Worm (Caenorhabditis elegans): ENCODE results near the gene Y39A3A.2.

Gene Y39A3A.2

DNA sequence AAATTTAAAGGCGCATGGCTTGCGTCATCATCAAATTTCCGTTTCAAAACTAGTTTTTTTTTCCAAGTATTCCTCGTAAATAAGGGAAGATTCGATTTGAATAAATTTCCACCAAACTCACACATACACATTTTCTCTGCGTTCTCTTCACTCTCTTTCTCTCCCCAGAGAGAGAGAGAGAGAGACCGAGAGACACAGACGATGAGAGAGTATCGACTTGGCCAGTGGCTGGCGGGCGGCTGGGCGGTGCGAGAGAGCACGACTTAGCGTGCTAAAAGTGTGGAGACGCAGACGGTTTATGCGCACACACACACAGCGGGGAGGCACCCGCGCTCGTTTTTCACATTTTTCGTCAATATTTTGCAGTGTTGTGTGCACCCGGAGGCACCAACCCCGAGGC lies 43.4 kb upstream of the Y39A3A.2 start (continued):
- TF ChIP-seq pax-1 (tag; optimal IDR thresholded peaks at IDR 0.05): no peak
- no peak for TF ChIP-seq ceh-2 (tag; optimal IDR thresholded peaks at IDR 0.05)
- peak; percentile 50 for TF ChIP-seq ceh-19 (GFP tag; optimal IDR thresholded peaks at IDR 0.05)
- no peak for TF ChIP-seq unc-3 (GFP tag; conservative IDR thresholded peaks at IDR 0.05)
- TF ChIP-seq unc-3 (tag; optimal IDR thresholded peaks at IDR 0.05): no peak
- TF ChIP-seq ceh-34 (tag; optimal IDR thresholded peaks at IDR 0.05): peak; percentile 71
- peak; percentile 57 for TF ChIP-seq ceh-14 (tag; optimal IDR thresholded peaks at IDR 0.05)
- TF ChIP-seq hlh-8 (tag; optimal IDR thresholded peaks at IDR 0.05): no peak
- no peak for TF ChIP-seq gmeb-2 (tag; optimal IDR thresholded peaks at IDR 0.05)
- TF ChIP-seq ceh-6 (GFP tag; optimal IDR thresholded peaks at IDR 0.05): no peak
- TF ChIP-seq C08G9.2 (tag; optimal IDR thresholded peaks at IDR 0.05): no peak
- TF ChIP-seq unc-86 (tag; optimal IDR thresholded peaks at IDR 0.05): peak; percentile 35
- no peak for TF ChIP-seq pha-4 (tag; optimal IDR thresholded peaks at IDR 0.05)
- TF ChIP-seq K02D7.2 (tag; optimal IDR thresholded peaks at IDR 0.05): no peak
- no peak for TF ChIP-seq lin-11 (tag; optimal IDR thresholded peaks at IDR 0.05)
- no peak for TF ChIP-seq syd-9 (tag; optimal IDR thresholded peaks at IDR 0.05)
- no peak for TF ChIP-seq odd-2 (tag; optimal IDR thresholded peaks at IDR 0.05)
- no peak for TF ChIP-seq mec-3 (tag; optimal IDR thresholded peaks at IDR 0.05; ENCODE audit: borderline replicate concordance)
- TF ChIP-seq rnt-1 (tag; optimal IDR thresholded peaks at IDR 0.05): peak; percentile 15
- no peak for TF ChIP-seq F13H6.1 (tag; optimal IDR thresholded peaks at IDR 0.05)
- peak; percentile 43 for TF ChIP-seq unc-55 (GFP tag; optimal IDR thresholded peaks at IDR 0.05)
- no peak for TF ChIP-seq madf-2 (tag; optimal IDR thresholded peaks at IDR 0.05)
- TF ChIP-seq fkh-6 (tag; optimal IDR thresholded peaks at IDR 0.05): peak; percentile 23
- no peak for TF ChIP-seq K09A11.1 (tag; optimal IDR thresholded peaks at IDR 0.05; ENCODE audit: insufficient read depth)
- TF ChIP-seq ahr-1 (tag; optimal IDR thresholded peaks at IDR 0.05): no peak
- no peak for TF ChIP-seq lim-6 (tag; optimal IDR thresholded peaks at IDR 0.05)
- TF ChIP-seq ama-1 (optimal IDR thresholded peaks at IDR 0.05): no peak
- TF ChIP-seq dve-1 (tag; optimal IDR thresholded peaks at IDR 0.05): no peak
- peak; percentile 41 for TF ChIP-seq hlh-30 (tag; optimal IDR thresholded peaks at IDR 0.05; ENCODE audit: insufficient read depth)
- TF ChIP-seq nhr-11 (tag; optimal IDR thresholded peaks at IDR 0.05): no peak
- TF ChIP-seq eyg-1 (tag; optimal IDR thresholded peaks at IDR 0.05): no peak
- TF ChIP-seq dmd-4 (tag; optimal IDR thresholded peaks at IDR 0.05; ENCODE audit: borderline replicate concordance): no peak
- no peak for TF ChIP-seq pag-3 (tag; optimal IDR thresholded peaks at IDR 0.05; ENCODE audit: borderline replicate concordance)
- TF ChIP-seq fax-1 (tag; optimal IDR thresholded peaks at IDR 0.05): no peak
- peak; percentile 76 for TF ChIP-seq ceh-18 (tag; optimal IDR thresholded peaks at IDR 0.05)
- TF ChIP-seq pqm-1 (tag; optimal IDR thresholded peaks at IDR 0.05): no peak
- no peak for TF ChIP-seq ceh-24 (tag; optimal IDR thresholded peaks at IDR 0.05)
- no peak for TF ChIP-seq hlh-13 (GFP tag; optimal IDR thresholded peaks at IDR 0.05)
- TF ChIP-seq hlh-15 (tag; optimal IDR thresholded peaks at IDR 0.05): no peak
- TF ChIP-seq sox-2 (GFP tag; IDR thresholded peaks at IDR 0.05): no peak
- TF ChIP-seq T23F11.4 (GFP tag; optimal IDR thresholded peaks at IDR 0.05): no peak
- no peak for TF ChIP-seq fkh-10 (GFP tag; optimal IDR thresholded peaks at IDR 0.05)
- no peak for TF ChIP-seq tbx-7 (tag; optimal IDR thresholded peaks at IDR 0.05)
- peak; percentile 18 for TF ChIP-seq pros-1 (tag; optimal IDR thresholded peaks at IDR 0.05)
- peak; percentile 97 for TF ChIP-seq nfya-1 (tag; optimal IDR thresholded peaks at IDR 0.05)
- TF ChIP-seq ceh-45 (GFP tag; IDR thresholded peaks at IDR 0.05): no peak

Measured in whole organism, late embryonic.